Worm (Caenorhabditis elegans): ENCODE data around the gene K08E3.2.
A peak's percentile ranks its signal among the peaks of the same experiment; 100 is the strongest.

Gene K08E3.2

DNA sequence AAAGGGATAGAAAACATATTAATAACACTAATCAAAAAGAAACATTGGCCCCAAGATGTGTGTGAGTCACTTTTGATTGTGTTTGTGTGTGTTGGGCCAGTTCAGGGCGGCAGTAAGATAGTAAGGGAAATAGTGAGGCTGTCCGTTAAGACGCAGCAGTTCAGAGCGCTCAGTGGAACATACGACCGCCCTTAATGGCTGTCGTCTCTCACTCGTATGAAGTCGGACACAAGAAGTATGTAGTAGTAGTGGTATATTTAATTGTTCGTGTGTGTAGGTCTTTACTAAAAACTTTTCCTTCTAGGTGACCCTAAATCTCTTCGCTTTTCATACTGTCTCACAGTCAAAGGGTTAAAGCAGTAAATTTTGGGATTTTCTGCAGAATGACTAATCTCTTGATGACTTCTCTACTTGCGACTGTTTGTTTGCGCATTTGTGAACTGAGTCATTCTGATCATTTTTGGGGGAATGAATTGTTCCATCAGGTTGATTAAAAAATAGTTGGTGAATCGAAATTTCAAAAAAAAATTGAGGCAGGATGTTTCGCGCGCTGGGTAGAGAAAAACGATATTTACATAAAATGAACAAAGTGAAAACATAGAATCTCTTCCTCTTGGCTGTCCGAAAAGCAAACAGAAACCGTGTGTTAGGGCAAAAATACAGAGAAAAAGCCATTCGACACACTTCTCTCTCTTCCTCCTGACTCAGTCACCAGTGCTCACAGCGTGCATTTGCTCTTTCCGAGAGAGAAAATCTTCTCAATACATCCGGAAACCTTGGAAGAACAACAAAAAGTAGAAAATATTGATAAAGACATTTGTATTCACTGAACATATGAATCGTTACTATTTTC, 15.0 kb upstream of the K08E3.2 start:
- TF ChIP-seq nhr-76 (tag; optimal IDR thresholded peaks at IDR 0.05) (no peak), nfya-1 (tag; optimal IDR thresholded peaks at IDR 0.05; ENCODE audit: insufficient read depth) (peak; percentile 45), pqm-1 (tag; optimal IDR thresholded peaks at IDR 0.05) (peak; percentile 44), elt-2 (tag; optimal IDR thresholded peaks at IDR 0.05) (peak; percentile 8), hmg-11 (tag; optimal IDR thresholded peaks at IDR 0.05) (peak; percentile 68), nhr-77 (tag; optimal IDR thresholded peaks at IDR 0.05) (no peak), ama-1 (optimal IDR thresholded peaks at IDR 0.05) (peak; percentile 57), pha-4 (tag; optimal IDR thresholded peaks at IDR 0.05) (peak; percentile 54), ZK546.5 (tag; optimal IDR thresholded peaks at IDR 0.05) (no peak), nhr-43 (tag; optimal IDR thresholded peaks at IDR 0.05; ENCODE audit: poor library complexity, severe bottlenecking) (peak; percentile 80), elt-3 (tag; optimal IDR thresholded peaks at IDR 0.05) (peak in 1 of 3 experiments; percentile 7), snpc-4 (tag; optimal IDR thresholded peaks at IDR 0.05) (peak; percentile 19), nhr-23 (tag; optimal IDR thresholded peaks at IDR 0.05) (peak; percentile 56), egl-27 (tag; optimal IDR thresholded peaks at IDR 0.05) (peak; percentile 10), nhr-12 (tag; optimal IDR thresholded peaks at IDR 0.05) (no peak), lin-39 (tag; optimal IDR thresholded peaks at IDR 0.05) (peak; percentile 19), jun-1 (tag; optimal IDR thresholded peaks at IDR 0.05) (peak; percentile 42)

DNA sequence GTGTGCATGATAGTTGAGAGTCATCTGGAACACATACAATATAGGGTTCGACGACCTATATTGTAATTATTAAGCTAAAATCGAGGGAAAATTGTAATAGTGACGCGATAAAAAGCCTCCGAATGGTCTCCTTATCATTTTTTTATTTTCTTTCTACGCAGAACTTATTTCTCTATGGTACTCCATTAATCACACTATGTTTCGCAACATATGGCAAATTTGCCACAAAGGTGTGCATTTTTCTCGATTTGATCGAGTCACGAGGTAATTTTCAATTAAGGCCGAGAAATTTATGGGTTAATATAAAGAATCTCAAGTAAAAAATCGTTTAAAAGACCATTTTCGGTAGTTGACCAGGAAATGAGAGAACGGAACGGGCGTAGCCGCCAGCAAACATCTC, 13.6 kb upstream of the K08E3.2 start, which contains the start of gene dbn-1:
dbn-1 (minus strand) TSS at position 24 of the 400 bp plus-strand sequence.
- TF ChIP-seq pqm-1 (tag; optimal IDR thresholded peaks at IDR 0.05): peak; percentile 63
- TF ChIP-seq jun-1 (tag; optimal IDR thresholded peaks at IDR 0.05): peak; percentile 12
- TF ChIP-seq elt-2 (tag; optimal IDR thresholded peaks at IDR 0.05): peak; percentile 76
- TF ChIP-seq ztf-11 (tag; optimal IDR thresholded peaks at IDR 0.05): no peak
- TF ChIP-seq nhr-23 (tag; optimal IDR thresholded peaks at IDR 0.05): peak; percentile 24

ce11 chrIII:13761022-13761421, 12.5 kb upstream of the K08E3.2 start:
- TF ChIP-seq nhr-237 (tag; optimal IDR thresholded peaks at IDR 0.05) (no peak), nhr-23 (tag; optimal IDR thresholded peaks at IDR 0.05) (no peak), nfya-1 (tag; optimal IDR thresholded peaks at IDR 0.05; ENCODE audit: insufficient read depth) (no peak), nhr-67 (tag; optimal IDR thresholded peaks at IDR 0.05) (no peak), nhr-77 (tag; optimal IDR thresholded peaks at IDR 0.05) (no peak), lin-39 (tag; optimal IDR thresholded peaks at IDR 0.05) (no peak), unc-62 (GFP tag; optimal IDR thresholded peaks at IDR 0.05) (no peak), R02D3.7 (tag; optimal IDR thresholded peaks at IDR 0.05) (no peak), pha-4 (tag; optimal IDR thresholded peaks at IDR 0.05) (no peak), mml-1 (tag; optimal IDR thresholded peaks at IDR 0.05) (no peak), nhr-11 (tag; optimal IDR thresholded peaks at IDR 0.05) (no peak), skn-1 (tag; optimal IDR thresholded peaks at IDR 0.05) (no peak), ztf-4 (tag; optimal IDR thresholded peaks at IDR 0.05) (no peak), ceh-9 (tag; optimal IDR thresholded peaks at IDR 0.05) (no peak)

DNA sequence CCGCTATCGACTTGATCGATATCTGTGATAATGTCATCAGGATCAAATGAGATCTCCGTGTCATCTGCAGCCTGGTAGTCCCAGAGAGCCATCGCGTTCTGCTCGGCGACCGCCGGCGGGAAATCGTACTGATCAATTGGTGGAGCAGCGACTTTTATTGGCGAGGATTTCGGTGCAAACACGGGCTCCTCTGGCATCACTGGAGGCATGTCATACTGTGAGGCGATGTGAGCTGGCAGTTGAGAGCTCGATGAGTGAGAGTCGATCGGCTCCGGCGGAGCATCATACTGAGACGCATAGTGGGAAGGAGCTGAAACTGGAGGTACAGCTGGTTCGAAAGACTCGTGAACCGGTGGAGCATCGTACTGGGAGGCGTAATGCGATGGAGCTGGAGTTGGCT, 11.2 kb upstream of the K08E3.2 start:
- TF ChIP-seq nfya-1 (tag; optimal IDR thresholded peaks at IDR 0.05; ENCODE audit: insufficient read depth) (no peak), snpc-4 (tag; optimal IDR thresholded peaks at IDR 0.05) (no peak), nhr-43 (tag; optimal IDR thresholded peaks at IDR 0.05; ENCODE audit: poor library complexity, severe bottlenecking) (no peak), unc-39 (tag; optimal IDR thresholded peaks at IDR 0.05) (no peak), pha-4 (tag; optimal IDR thresholded peaks at IDR 0.05) (no peak), mdl-1 (tag; optimal IDR thresholded peaks at IDR 0.05) (no peak), nhr-77 (tag; optimal IDR thresholded peaks at IDR 0.05) (no peak), ceh-28 (tag; optimal IDR thresholded peaks at IDR 0.05) (no peak), lin-39 (tag; optimal IDR thresholded peaks at IDR 0.05) (no peak), elt-1 (tag; optimal IDR thresholded peaks at IDR 0.05) (no peak), nhr-28 (tag; optimal IDR thresholded peaks at IDR 0.05) (no peak)

ce11 chrIII:13755689-13756088, 7.2 kb upstream of the K08E3.2 start, which contains the start of gene toca-2:
Gene toca-2 (plus strand): TSS chrIII:13755896.
- TF ChIP-seq R02D3.7 (tag; optimal IDR thresholded peaks at IDR 0.05) (no peak), nhr-12 (tag; optimal IDR thresholded peaks at IDR 0.05) (no peak)

All from whole organism, L3 larva.